Fruit fly (Drosophila melanogaster) whole organism, embryonic: ENCODE measurements around the gene Pdfr.

ENCODE experiments used
- Atf6 ChIP-seq: fragments of 200-800 bp; sonication (Bioruptor generic); IDR thresholded peaks from 2 replicates; pipeline ENCODE4 v1.3.6; 2022; ENCODE audit warnings: missing biosample characterization, missing genetic modification characterization
- B-H1 ChIP-seq: fragments of 200-800 bp; sonication (Bioruptor generic); IDR thresholded peaks from 3 replicates; pipeline ENCODE4 v1.3.6; 2022; ENCODE audit warnings: missing biosample characterization, missing genetic modification characterization
- CG10543 ChIP-seq: fragments of 200-800 bp; sonication (Bioruptor generic); optimal IDR thresholded peaks from 3 replicates; lab custom pipeline; 2017; ENCODE audit warnings: missing biosample characterization, mild to moderate bottlenecking, missing genetic modification characterization, moderate library complexity
- CG10979 ChIP-seq: fragments of 200-800 bp; sonication (Bioruptor generic); optimal IDR thresholded peaks from 2 replicates; lab custom pipeline; 2018; ENCODE audit warnings: missing biosample characterization, mild to moderate bottlenecking, missing genetic modification characterization, moderate library complexity
- CG11093 ChIP-seq: fragments of 200-800 bp; sonication (Bioruptor generic); IDR thresholded peaks from 3 replicates; pipeline ENCODE4 v1.3.6; 2022; ENCODE audit warnings: missing biosample characterization, missing genetic modification characterization
- CG11504 ChIP-seq: fragments of 200-800 bp; sonication (Bioruptor generic); optimal IDR thresholded peaks from 3 replicates; lab custom pipeline; 2019; ENCODE audit warnings: missing biosample characterization, mild to moderate bottlenecking, missing genetic modification characterization, moderate library complexity
- CG11560 ChIP-seq: fragments of 200-800 bp; sonication (Bioruptor generic); IDR thresholded peaks from 3 replicates; pipeline ENCODE4 v1.3.6; 2022; ENCODE audit warnings: missing biosample characterization, missing genetic modification characterization
- CG11696 ChIP-seq: fragments of 200-800 bp; sonication (Bioruptor generic); IDR thresholded peaks from 2 replicates; pipeline ENCODE4 v1.3.6; 2022; ENCODE audit warnings: missing biosample characterization, missing genetic modification characterization
- CG12104 ChIP-seq: fragments of 200-800 bp; sonication (Bioruptor generic); optimal IDR thresholded peaks from 3 replicates; lab custom pipeline; 2016; ENCODE audit warnings: missing biosample characterization, missing genetic modification characterization
- CG12769 ChIP-seq: fragments of 200-800 bp; sonication (Bioruptor generic); optimal IDR thresholded peaks from 2 replicates; lab custom pipeline; 2019; ENCODE audit warnings: missing biosample characterization, mild to moderate bottlenecking, missing genetic modification characterization, moderate library complexity
- CG12942 ChIP-seq: fragments of 200-800 bp; sonication (Bioruptor generic); optimal IDR thresholded peaks from 3 replicates; lab custom pipeline; 2016; ENCODE audit warnings: missing biosample characterization, missing genetic modification characterization
- CG18619 ChIP-seq: fragments of 200-800 bp; sonication (Bioruptor generic); optimal IDR thresholded peaks from 3 replicates; lab custom pipeline; 2017; ENCODE audit warnings: missing biosample characterization, mild to moderate bottlenecking, missing genetic modification characterization
- CG2199 ChIP-seq: fragments of 200-800 bp; sonication (Bioruptor generic); IDR thresholded peaks from 3 replicates; pipeline ENCODE4 v1.3.6; 2022; ENCODE audit warnings: missing biosample characterization, missing genetic modification characterization
- CG2889 ChIP-seq: fragments of 200-800 bp; sonication (Bioruptor generic); IDR thresholded peaks from 3 replicates; pipeline ENCODE4 v1.3.6; 2022; ENCODE audit warnings: missing biosample characterization, missing genetic modification characterization
- CG34376 ChIP-seq: fragments of 200-800 bp; sonication (Bioruptor generic); optimal IDR thresholded peaks from 2 replicates; lab custom pipeline; 2018; ENCODE audit warnings: missing biosample characterization, mild to moderate bottlenecking, missing genetic modification characterization
- CG4424 ChIP-seq: fragments of 200-800 bp; sonication (Bioruptor generic); optimal IDR thresholded peaks from 3 replicates; lab custom pipeline; 2016; ENCODE audit warnings: missing biosample characterization, missing genetic modification characterization
- CG4730 ChIP-seq: fragments of 200-800 bp; sonication (Bioruptor generic); IDR thresholded peaks from 2 replicates; pipeline ENCODE4 v1.3.6; 2022; ENCODE audit warnings: missing biosample characterization, missing genetic modification characterization
- CG5245 ChIP-seq: fragments of 200-800 bp; sonication (Bioruptor generic); optimal IDR thresholded peaks from 3 replicates; lab custom pipeline; 2016; ENCODE audit warnings: missing biosample characterization, missing genetic modification characterization
- CG6654 ChIP-seq: fragments of 200-800 bp; sonication (Bioruptor generic); optimal IDR thresholded peaks from 2 replicates; lab custom pipeline; 2017; ENCODE audit warnings: missing biosample characterization, mild to moderate bottlenecking, missing genetic modification characterization
- CTCF ChIP-seq: fragments of 200-800 bp; sonication (Bioruptor generic); optimal IDR thresholded peaks from 2 replicates; lab custom pipeline; 2017; ENCODE audit warnings: missing biosample characterization, mild to moderate bottlenecking, missing genetic modification characterization, moderate library complexity
- D19B ChIP-seq: fragments of 200-800 bp; sonication (Bioruptor generic); optimal IDR thresholded peaks from 2 replicates; lab custom pipeline; 2017; ENCODE audit warnings: missing biosample characterization, mild to moderate bottlenecking, missing genetic modification characterization
- Deaf1 ChIP-seq: fragments of 200-800 bp; optimal IDR thresholded peaks from 3 replicates; lab custom pipeline; 2019; ENCODE audit warnings: missing biosample characterization, mild to moderate bottlenecking, missing genetic modification characterization, moderate library complexity
- Dfd ChIP-seq, 2 experiments: fragments of >200 bp; optimal IDR thresholded peaks; 2 replicates each; lab custom pipeline; 2017; ENCODE audit warnings: missing biosample characterization in 2 of 2, missing genetic modification characterization in 2 of 2
- Dp ChIP-seq: fragments of 200-800 bp; sonication (Bioruptor generic); optimal IDR thresholded peaks from 2 replicates; lab custom pipeline; 2018; ENCODE audit warnings: missing biosample characterization, mild to moderate bottlenecking, missing genetic modification characterization, moderate library complexity
- Med ChIP-seq: fragments of 200-800 bp; sonication (Bioruptor generic); peaks from one replicate; lab custom pipeline; 2016; ENCODE audit warnings: missing biosample characterization, missing genetic modification characterization, mild to moderate bottlenecking, inconsistent platforms, moderate library complexity
- Mrtf ChIP-seq: fragments of 200-800 bp; sonication (Bioruptor generic); IDR thresholded peaks from 3 replicates; pipeline ENCODE4 v1.3.6; 2022; ENCODE audit warnings: missing biosample characterization, missing genetic modification characterization
- Myb ChIP-seq: fragments of 200-800 bp; sonication (Bioruptor generic); optimal IDR thresholded peaks from 2 replicates; lab custom pipeline; 2016; ENCODE audit warnings: missing biosample characterization, missing genetic modification characterization
- Opbp ChIP-seq: fragments of 200-800 bp; sonication (Bioruptor generic); IDR thresholded peaks from 3 replicates; pipeline ENCODE4 v1.3.6; 2022; ENCODE audit warnings: missing biosample characterization, missing genetic modification characterization; ENCODE audit not compliant: partially characterized antibody
- YL-1 ChIP-seq: fragments of 200-800 bp; sonication (Bioruptor generic); optimal IDR thresholded peaks from 3 replicates; lab custom pipeline; 2017; ENCODE audit warnings: missing biosample characterization, mild to moderate bottlenecking, missing genetic modification characterization
- al ChIP-seq: fragments of 200-800 bp; sonication (Bioruptor generic); IDR thresholded peaks from 2 replicates; pipeline ENCODE4 v1.3.6; 2022; ENCODE audit warnings: missing biosample characterization, missing genetic modification characterization
- cad ChIP-seq: fragments of >200 bp; optimal IDR thresholded peaks from 2 replicates; lab custom pipeline; 2017; ENCODE audit warnings: missing biosample characterization, missing genetic modification characterization
- danr ChIP-seq: fragments of 200-800 bp; sonication (Bioruptor generic); IDR thresholded peaks from 2 replicates; pipeline ENCODE4 v1.3.6; 2022; ENCODE audit warnings: missing biosample characterization, missing genetic modification characterization
- dimm ChIP-seq: fragments of 200-800 bp; sonication (Bioruptor generic); IDR thresholded peaks from 2 replicates; pipeline ENCODE4 v1.3.6; 2022; ENCODE audit warnings: missing biosample characterization, missing genetic modification characterization
- fd3F ChIP-seq: fragments of 200-800 bp; sonication (Bioruptor generic); optimal IDR thresholded peaks from 2 replicates; lab custom pipeline; 2018; ENCODE audit warnings: missing biosample characterization, mild to moderate bottlenecking, missing genetic modification characterization, moderate library complexity
- fu2 ChIP-seq: fragments of 200-800 bp; sonication (Bioruptor generic); optimal IDR thresholded peaks from 2 replicates; lab custom pipeline; 2016; ENCODE audit warnings: missing biosample characterization, missing genetic modification characterization
- mirr ChIP-seq: fragments of 200-800 bp; sonication (Bioruptor generic); optimal IDR thresholded peaks from 3 replicates; lab custom pipeline; 2018; ENCODE audit warnings: missing biosample characterization, mild to moderate bottlenecking, missing genetic modification characterization
- nau ChIP-seq: fragments of 200-800 bp; sonication (Bioruptor generic); optimal IDR thresholded peaks from 3 replicates; lab custom pipeline; 2017; ENCODE audit warnings: missing biosample characterization, mild to moderate bottlenecking, missing genetic modification characterization, missing genetic modification reagents
- nom ChIP-seq: fragments of 200-800 bp; sonication (Bioruptor generic); optimal IDR thresholded peaks from 2 replicates; lab custom pipeline; 2017; ENCODE audit warnings: missing biosample characterization, missing genetic modification characterization, mild to moderate bottlenecking, moderate library complexity, missing genetic modification reagents
- odd ChIP-seq: fragments of 200-800 bp; sonication (Bioruptor generic); optimal IDR thresholded peaks from 2 replicates; lab custom pipeline; 2017; ENCODE audit warnings: missing biosample characterization, mild to moderate bottlenecking, missing genetic modification characterization
- pan ChIP-seq, 4 experiments: fragments of >200 bp in 3 of 4; fragments of 200-800 bp in 1 of 4; sonication (Bioruptor generic) in 1 of 4; optimal IDR thresholded peaks in 3 of 4; IDR thresholded peaks in 1 of 4; 2 replicates each; pipeline versions ENCODE4 v1.3.6 to Lab custom; 2017 to 2022; ENCODE audit warnings: missing biosample characterization in 2 of 4, missing genetic modification characterization in 2 of 4, mixed read lengths in 1 of 4
- peb ChIP-seq: fragments of 200-800 bp; sonication (Bioruptor generic); IDR thresholded peaks from 2 replicates; pipeline ENCODE4 v1.3.6; 2022; ENCODE audit warnings: missing biosample characterization, missing genetic modification characterization
- pita ChIP-seq: fragments of 200-800 bp; sonication (Bioruptor generic); optimal IDR thresholded peaks from 2 replicates; lab custom pipeline; 2017; ENCODE audit warnings: missing biosample characterization, mild to moderate bottlenecking, missing genetic modification characterization
- prd ChIP-seq, 3 experiments: fragments of >200 bp in 2 of 3; fragments of 200-800 bp in 1 of 3; sonication (Bioruptor generic) in 1 of 3; optimal IDR thresholded peaks in 2 of 3; IDR thresholded peaks in 1 of 3; 2 replicates in 2 of 3; 3 replicates in 1 of 3; pipeline versions ENCODE4 v1.3.6 to Lab custom; 2017 to 2022; ENCODE audit warnings: missing biosample characterization in 1 of 3, missing genetic modification characterization in 1 of 3
- sens ChIP-seq: fragments of 200-800 bp; sonication (Bioruptor generic); peaks from one replicate; lab custom pipeline; 2016; ENCODE audit warnings: missing biosample characterization, missing genetic modification characterization
- stwl ChIP-seq: fragments of 200-800 bp; sonication (Bioruptor generic); optimal IDR thresholded peaks from 3 replicates; lab custom pipeline; 2018; ENCODE audit warnings: missing biosample characterization, mild to moderate bottlenecking, missing genetic modification characterization, moderate library complexity
- sug ChIP-seq: fragments of 200-800 bp; optimal IDR thresholded peaks from 2 replicates; lab custom pipeline; 2019; ENCODE audit warnings: missing biosample characterization, mild to moderate bottlenecking, missing genetic modification characterization, moderate library complexity
- tio ChIP-seq: fragments of 200-800 bp; sonication (Bioruptor generic); optimal IDR thresholded peaks from 2 replicates; lab custom pipeline; 2017; ENCODE audit warnings: missing biosample characterization, missing genetic modification characterization, inconsistent platforms
- toy ChIP-seq: fragments of 200-800 bp; sonication (Bioruptor generic); IDR thresholded peaks from 2 replicates; pipeline ENCODE4 v1.3.6; 2022; ENCODE audit warnings: missing biosample characterization, missing genetic modification characterization
- usp ChIP-seq: fragments of >200 bp; optimal IDR thresholded peaks from 2 replicates; lab custom pipeline; 2017; ENCODE audit warnings: missing biosample characterization, missing genetic modification characterization

Gene Pdfr

dm6 chrX:2518361-2518760, 33.6 kb upstream of the Pdfr start (continued):
- TF ChIP-seq CG2889 (GFP tag; lab: Robert Waterston, UW) (0 out of 3 replicates have a peak, but pooled peaks have one; percentile 7), prd (optimal IDR thresholded peaks at IDR 0.05; lab: Kevin White, UChicago) (no peak), prd (GFP tag; IDR thresholded peaks at IDR 0.05; lab: Robert Waterston, UW) (peak; percentile 45; the same call in 1 of the 3 replicates), CG34376 (GFP tag; lab: Kevin White, UChicago) (no peak), nau (no peak), CG11560 (tag; lab: Robert Waterston, UW) (no peak), CG6654 (GFP tag; lab: Kevin White, UChicago) (no peak), Atf6 (GFP tag; lab: Robert Waterston, UW) (0 out of 2 replicates have a peak, but pooled peaks have one; percentile 21), Mrtf (no peak), toy (GFP tag; lab: Robert Waterston, UW) (no peak), mirr (no peak), pan (optimal IDR thresholded peaks at IDR 0.05; lab: Kevin White, UChicago) (no peak), pan (GFP tag; optimal IDR thresholded peaks at IDR 0.05 in 1 of 2, IDR thresholded peaks at IDR 0.05 in 1 of 2) (peak in 1 of 2 experiments; percentile 40), fd3F (GFP tag; lab: Kevin White, UChicago) (no peak), CG11696 (peak; percentile 35; the same call in 1 of the 2 replicates), al (no peak), dimm (no peak), danr (GFP tag; lab: Robert Waterston, UW) (no peak), CG12942 (no peak), nom (GFP tag; lab: Kevin White, UChicago) (no peak)

DNA sequence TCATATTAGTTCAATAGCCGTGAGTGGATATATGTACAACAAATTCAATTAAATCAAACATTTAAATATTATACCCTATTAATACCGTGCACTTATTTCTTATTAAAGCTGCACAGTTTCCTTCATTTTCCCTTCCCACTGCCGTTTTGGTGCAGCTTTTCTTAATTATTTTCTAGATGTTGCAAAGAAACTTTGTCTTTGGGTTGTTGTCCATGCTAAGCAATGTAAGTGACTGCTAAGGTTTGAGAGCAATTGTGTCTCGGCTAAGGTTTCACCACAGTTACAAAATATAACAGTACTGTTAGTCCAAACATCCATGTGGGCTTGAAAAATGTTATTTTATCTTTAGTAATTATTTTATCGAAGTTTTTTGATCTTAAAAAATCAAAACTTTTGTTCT, 27.6 kb upstream of the Pdfr start:
- TF ChIP-seq CG2199 (GFP tag; lab: Robert Waterston, UW) (peak; percentile 50; the same call in 1 of the 3 replicates), CG6654 (GFP tag; lab: Kevin White, UChicago) (peak; percentile 98), peb (GFP tag; lab: Robert Waterston, UW) (no peak), Opbp (GFP tag; lab: Robert Waterston, UW) (0 out of 3 replicates have a peak, but pooled peaks have one; percentile 38), sens (GFP tag; lab: Kevin White, UChicago) (peak; percentile 29), CG18619 (GFP tag; lab: Kevin White, UChicago) (no peak), stwl (tag; lab: Kevin White, UChicago) (peak; percentile 68), CG10979 (no peak), CG11504 (tag; lab: Kevin White, UChicago) (peak; percentile 95), Dp (GFP tag; lab: Kevin White, UChicago) (peak; percentile 6), fu2 (GFP tag; lab: Kevin White, UChicago) (no peak), CTCF (GFP tag; lab: Kevin White, UChicago) (peak; percentile 66), Deaf1 (tag; lab: Kevin White, UChicago) (peak; percentile 23), Myb (GFP tag; lab: Kevin White, UChicago) (peak; percentile 31), pita (GFP tag; lab: Kevin White, UChicago) (peak; percentile 40), Med (GFP tag; lab: Kevin White, UChicago) (peak; percentile 62), CG5245 (GFP tag; lab: Kevin White, UChicago) (no peak), cad (peak; percentile 49), D19B (no peak)

- TF ChIP-seq B-H1 (GFP tag; lab: Robert Waterston, UW) (no peak), Med (GFP tag; lab: Kevin White, UChicago) (peak; percentile 73), CG34376 (GFP tag; lab: Kevin White, UChicago) (peak; percentile 59), CG10543 (GFP tag; lab: Kevin White, UChicago) (peak; percentile 18), tio (GFP tag; lab: Kevin White, UChicago) (no peak), Dfd (GFP tag; optimal IDR thresholded peaks at IDR 0.05; lab: Kevin White, UChicago) (no peak), CG4730 (GFP tag; lab: Robert Waterston, UW) (no peak), nom (GFP tag; lab: Kevin White, UChicago) (no peak), CG12769 (peak; percentile 4), YL-1 (no peak), CG4424 (GFP tag; lab: Kevin White, UChicago) (no peak), sug (tag; lab: Kevin White, UChicago) (peak; percentile 56), CG12104 (GFP tag; lab: Kevin White, UChicago) (no peak), CG11093 (no peak), odd (GFP tag; lab: Kevin White, UChicago) (peak; percentile 4), usp (GFP tag; lab: Kevin White, UChicago) (no peak)
Measured at dm6 chrX:2531280-2531807, 20.7 kb upstream of the Pdfr start.
